Worm (Caenorhabditis elegans) whole organism, L2 larva: ENCODE data around the gene clec-56.

ENCODE experiments used
- egl-27 ChIP-seq: sonication (generic microtip); optimal IDR thresholded peaks from 3 replicates; lab custom pipeline; 2017; ENCODE audit warnings: missing biosample characterization, missing genetic modification reagents, missing genetic modification characterization
- elt-3 ChIP-seq: sonication (generic microtip); optimal IDR thresholded peaks from 2 replicates; lab custom pipeline; 2017; ENCODE audit warnings: missing biosample characterization, missing genetic modification characterization
- mab-5 ChIP-seq: fragments of 150-350 bp; optimal IDR thresholded peaks from 2 replicates; lab custom pipeline; 2014; ENCODE audit warnings: missing biosample characterization, missing genetic modification characterization
- nhr-10 ChIP-seq: sonication (generic microtip); optimal IDR thresholded peaks from 2 replicates; lab custom pipeline; 2017; ENCODE audit warnings: missing biosample characterization, missing genetic modification characterization
- nhr-23 ChIP-seq: fragments of 150-350 bp; optimal IDR thresholded peaks from 2 replicates; lab custom pipeline; 2014; ENCODE audit warnings: missing biosample characterization, missing genetic modification reagents, missing genetic modification characterization
- nhr-77 ChIP-seq: fragments of 150-350 bp; optimal IDR thresholded peaks from 2 replicates; lab custom pipeline; 2014; ENCODE audit warnings: missing biosample characterization, missing genetic modification characterization
- ztf-4 ChIP-seq: fragments of 150-350 bp; optimal IDR thresholded peaks from 2 replicates; lab custom pipeline; 2014; ENCODE audit warnings: missing biosample characterization, missing genetic modification characterization

- TF ChIP-seq mab-5 (tag; lab: Kevin White, UChicago) (no peak), egl-27 (tag; lab: Kevin White, UChicago) (no peak), nhr-10 (tag; lab: Kevin White, UChicago) (no peak), nhr-23 (tag; lab: Kevin White, UChicago) (no peak), elt-3 (tag; lab: Kevin White, UChicago) (no peak), nhr-77 (tag; lab: Kevin White, UChicago) (no peak), ztf-4 (tag; lab: Kevin White, UChicago) (no peak)
These were observed 36.8 kb upstream of the clec-56 start for ce11 chrV:14437355-14437754.
